Fruit fly (Drosophila melanogaster) whole organism, wandering third instar larva: ENCODE measurements around the gene mRpL16.

Experiments used
- Abd-B ChIP-seq: fragments of >200 bp; optimal IDR thresholded peaks from 2 replicates; lab custom pipeline; 2017; ENCODE audit warnings: missing biosample characterization, missing genetic modification characterization
- CG32264 ChIP-seq: fragments of 200-800 bp; sonication (Bioruptor generic); optimal IDR thresholded peaks from 2 replicates; lab custom pipeline; 2016; ENCODE audit warnings: missing biosample characterization, missing genetic modification characterization
- CG9705 ChIP-seq: fragments of 200-800 bp; sonication (Bioruptor generic); optimal IDR thresholded peaks from 2 replicates; lab custom pipeline; 2018; ENCODE audit warnings: missing biosample characterization, mild to moderate bottlenecking, missing genetic modification characterization
- CrebA ChIP-seq: fragments of 200-800 bp; sonication (Bioruptor generic); optimal IDR thresholded peaks from 2 replicates; lab custom pipeline; 2016; ENCODE audit warnings: missing biosample characterization, mild to moderate bottlenecking, missing genetic modification characterization, borderline replicate concordance
- Dfd ChIP-seq: fragments of >200 bp; optimal IDR thresholded peaks from 2 replicates; lab custom pipeline; 2017; ENCODE audit warnings: missing biosample characterization, missing genetic modification characterization
- Dif ChIP-seq: fragments of 200-275, 200-300 bp; sonication (Bioruptor generic); optimal IDR thresholded peaks from 2 replicates; lab custom pipeline; 2018; ENCODE audit warnings: missing biosample characterization, missing genetic modification characterization; ENCODE audit not compliant: partially characterized antibody
- GATAd ChIP-seq: sonication (Bioruptor generic); optimal IDR thresholded peaks from 2 replicates; lab custom pipeline; 2016; ENCODE audit warnings: missing biosample characterization, missing genetic modification characterization
- HLH106 ChIP-seq: fragments of 200-800 bp; optimal IDR thresholded peaks from 3 replicates; lab custom pipeline; 2019; ENCODE audit warnings: missing biosample characterization, mild to moderate bottlenecking, missing genetic modification characterization, moderate library complexity
- Hnf4 ChIP-seq: fragments of 200-800 bp; sonication (Bioruptor generic); optimal IDR thresholded peaks from 2 replicates; lab custom pipeline; 2016; ENCODE audit warnings: missing biosample characterization, mild to moderate bottlenecking, missing genetic modification characterization
- Hr78 ChIP-seq: fragments of >200 bp; optimal IDR thresholded peaks from 2 replicates; lab custom pipeline; 2017; ENCODE audit warnings: missing biosample characterization, missing genetic modification characterization
- Hr83 ChIP-seq: fragments of 200-300 bp; sonication (Bioruptor generic); optimal IDR thresholded peaks from 2 replicates; lab custom pipeline; 2016; ENCODE audit warnings: missing biosample characterization, mild to moderate bottlenecking, missing genetic modification characterization, moderate library complexity; ENCODE audit not compliant: poor library complexity, severe bottlenecking
- Jra ChIP-seq: sonication (Bioruptor generic); optimal IDR thresholded peaks from 2 replicates; lab custom pipeline; 2016; ENCODE audit warnings: missing biosample characterization, missing genetic modification characterization
- Mio ChIP-seq: sonication (Bioruptor generic); optimal IDR thresholded peaks from 2 replicates; lab custom pipeline; 2016; ENCODE audit warnings: missing biosample characterization, missing genetic modification characterization
- Myc ChIP-seq: fragments of >200 bp; optimal IDR thresholded peaks from 2 replicates; lab custom pipeline; 2017
- N ChIP-seq: fragments of >200 bp; optimal IDR thresholded peaks from 2 replicates; lab custom pipeline; 2018; ENCODE audit warnings: missing biosample characterization, missing external identifiers, missing genetic modification characterization
- OdsH ChIP-seq: fragments of 200-800 bp; sonication (Bioruptor generic); optimal IDR thresholded peaks from 2 replicates; lab custom pipeline; 2016; ENCODE audit warnings: missing biosample characterization, mild to moderate bottlenecking, missing genetic modification characterization
- Rel ChIP-seq, 2 experiments: fragments of 200-800 bp; sonication (Bioruptor generic) in 1 of 2; optimal IDR thresholded peaks; 2 replicates in 1 of 2; 3 replicates in 1 of 2; lab custom pipeline; 2016 to 2019; ENCODE audit warnings: mild to moderate bottlenecking in 2 of 2, missing biosample characterization in 2 of 2, missing genetic modification characterization in 2 of 2, moderate library complexity in 1 of 2
- Sp1 ChIP-seq: fragments of 200-800 bp; sonication (Bioruptor generic); optimal IDR thresholded peaks from 3 replicates; lab custom pipeline; 2019; ENCODE audit warnings: missing biosample characterization, mild to moderate bottlenecking, missing genetic modification characterization, moderate library complexity
- Vsx2 ChIP-seq: fragments of 200-300, 225-300 bp; sonication (Bioruptor generic); optimal IDR thresholded peaks from 2 replicates; lab custom pipeline; 2018; ENCODE audit warnings: missing biosample characterization, missing genetic modification characterization; ENCODE audit not compliant: partially characterized antibody
- br ChIP-seq: fragments of 200-800 bp; sonication (Bioruptor generic); optimal IDR thresholded peaks from 2 replicates; lab custom pipeline; 2016; ENCODE audit warnings: missing biosample characterization, missing genetic modification characterization
- brk ChIP-seq: fragments of 200-800 bp; sonication (Bioruptor generic); optimal IDR thresholded peaks from 2 replicates; lab custom pipeline; 2016; ENCODE audit warnings: missing biosample characterization, mild to moderate bottlenecking, missing genetic modification characterization
- dl ChIP-seq, 2 experiments: fragments of 175-275, 200-275 bp in 1 of 2; fragments of 200-275 bp in 1 of 2; sonication (Bioruptor generic); optimal IDR thresholded peaks; lab custom pipeline; 2018; ENCODE audit warnings: mild to moderate bottlenecking in 2 of 2, missing biosample characterization in 2 of 2, missing genetic modification characterization in 2 of 2, moderate library complexity in 2 of 2; ENCODE audit not compliant: partially characterized antibody in 2 of 2, insufficient read depth in 1 of 2
- dmrt93B ChIP-seq: fragments of 200-800 bp; sonication (Bioruptor generic); optimal IDR thresholded peaks from 2 replicates; lab custom pipeline; 2018; ENCODE audit warnings: missing biosample characterization, mild to moderate bottlenecking, missing genetic modification characterization
- ey ChIP-seq: fragments of 200-800 bp; sonication (Bioruptor generic); optimal IDR thresholded peaks from 2 replicates; lab custom pipeline; 2016; ENCODE audit warnings: missing biosample characterization, missing genetic modification characterization
- foxo ChIP-seq, 2 experiments: fragments of 200-800 bp; sonication (Bioruptor generic); optimal IDR thresholded peaks; 2 replicates in 1 of 2; 3 replicates in 1 of 2; lab custom pipeline; 2016 to 2017; ENCODE audit warnings: missing biosample characterization in 2 of 2, missing genetic modification characterization in 2 of 2
- fru ChIP-seq: fragments of 200-800 bp; sonication (Bioruptor generic); optimal IDR thresholded peaks from 3 replicates; lab custom pipeline; 2016; ENCODE audit warnings: missing biosample characterization, mild to moderate bottlenecking, missing genetic modification characterization
- h ChIP-seq: fragments of 200-800 bp; sonication (Bioruptor generic); optimal IDR thresholded peaks from 3 replicates; lab custom pipeline; 2016; ENCODE audit warnings: missing biosample characterization, mild to moderate bottlenecking, missing genetic modification characterization
- jim ChIP-seq: fragments of 175-275, 200-325 bp; sonication (Bioruptor generic); optimal IDR thresholded peaks from 2 replicates; lab custom pipeline; 2016; ENCODE audit warnings: missing biosample characterization, mild to moderate bottlenecking, missing genetic modification characterization
- lola ChIP-seq: fragments of >200 bp; optimal IDR thresholded peaks from 2 replicates; lab custom pipeline; 2017; ENCODE audit warnings: missing biosample characterization, missing genetic modification characterization
- psq ChIP-seq: fragments of 200-800 bp; sonication (Bioruptor generic); optimal IDR thresholded peaks from 3 replicates; lab custom pipeline; 2017; ENCODE audit warnings: missing biosample characterization, mild to moderate bottlenecking, missing genetic modification characterization, moderate library complexity
- rgr ChIP-seq: fragments of 200-800 bp; sonication (Bioruptor generic); optimal IDR thresholded peaks from 3 replicates; lab custom pipeline; 2016; ENCODE audit warnings: missing biosample characterization, mild to moderate bottlenecking, missing genetic modification characterization
- sv ChIP-seq: fragments of 200-800 bp; sonication (Bioruptor generic); optimal IDR thresholded peaks from 3 replicates; lab custom pipeline; 2016; ENCODE audit warnings: missing biosample characterization, missing genetic modification characterization
- tai ChIP-seq: sonication (Bioruptor generic); optimal IDR thresholded peaks from 2 replicates; lab custom pipeline; 2016; ENCODE audit warnings: missing biosample characterization, missing genetic modification characterization
- usp ChIP-seq: fragments of >200 bp; optimal IDR thresholded peaks from 2 replicates; lab custom pipeline; 2017; ENCODE audit warnings: missing biosample characterization, missing genetic modification characterization
- woc ChIP-seq: sonication (Bioruptor generic); optimal IDR thresholded peaks from 2 replicates; lab custom pipeline; 2016; ENCODE audit warnings: missing biosample characterization, mild to moderate bottlenecking, missing genetic modification characterization

mRpL16 gene

dm6 chrX:1880779-1881178, 9.3 kb upstream of the mRpL16 start:
- TF ChIP-seq Mio (GFP tag; lab: Kevin White, UChicago) = no peak
- no peak for TF ChIP-seq CG9705 (GFP tag; lab: Kevin White, UChicago)
- TF ChIP-seq Hr83 (GFP tag; lab: Kevin White, UChicago) = no peak
- no peak for TF ChIP-seq Rel (GFP tag; optimal IDR thresholded peaks at IDR 0.05; lab: Kevin White, UChicago)
- no peak for TF ChIP-seq Rel (tag; optimal IDR thresholded peaks at IDR 0.05; lab: Kevin White, UChicago)
- no peak for TF ChIP-seq br
- TF ChIP-seq, all 38 proteins: peak for 0

dm6 chrX:1893532-1893931, 3.5 kb downstream of the mRpL16 start:
- no peak for TF ChIP-seq usp
- TF ChIP-seq lola (GFP tag; lab: Kevin White, UChicago) = no peak
- no peak for TF ChIP-seq GATAd (GFP tag; lab: Kevin White, UChicago)
- TF ChIP-seq sv (GFP tag; lab: Kevin White, UChicago) = no peak
- TF ChIP-seq N (GFP tag; lab: Kevin White, UChicago) = no peak
- no peak for TF ChIP-seq Abd-B
- no peak for TF ChIP-seq Hnf4 (GFP tag; lab: Kevin White, UChicago)
- no peak for TF ChIP-seq psq (GFP tag; lab: Kevin White, UChicago)

dm6 chrX:1897384-1897783, 7.3 kb downstream of the mRpL16 start:
- TF ChIP-seq ey (GFP tag; lab: Kevin White, UChicago) = peak; percentile 54
- peak in 1 of 2 experiments; percentile 60 for TF ChIP-seq foxo (GFP tag; optimal IDR thresholded peaks at IDR 0.05; lab: Kevin White, UChicago)
- no peak for TF ChIP-seq Hr83 (GFP tag; lab: Kevin White, UChicago)
- no peak for TF ChIP-seq brk (GFP tag; lab: Kevin White, UChicago)
- TF ChIP-seq sv (GFP tag; lab: Kevin White, UChicago) = no peak
- no peak for TF ChIP-seq Myc (lab: Kevin White, UChicago)
- no peak for TF ChIP-seq Vsx2 (GFP tag; lab: Kevin White, UChicago)
- no peak for TF ChIP-seq Mio (GFP tag; lab: Kevin White, UChicago)
- no peak for TF ChIP-seq Rel (GFP tag; optimal IDR thresholded peaks at IDR 0.05; lab: Kevin White, UChicago)
- no peak for TF ChIP-seq Rel (tag; optimal IDR thresholded peaks at IDR 0.05; lab: Kevin White, UChicago)
- peak; percentile 45 for TF ChIP-seq fru
- no peak for TF ChIP-seq rgr (GFP tag; lab: Kevin White, UChicago)
- no peak for TF ChIP-seq GATAd (GFP tag; lab: Kevin White, UChicago)
- no peak for TF ChIP-seq jim (GFP tag; lab: Kevin White, UChicago)
- TF ChIP-seq dmrt93B = no peak
- no peak for TF ChIP-seq N (GFP tag; lab: Kevin White, UChicago)
- TF ChIP-seq CG9705 (GFP tag; lab: Kevin White, UChicago) = no peak
- TF ChIP-seq Hnf4 (GFP tag; lab: Kevin White, UChicago) = no peak
- TF ChIP-seq br = no peak
- TF ChIP-seq Hr78 (GFP tag; lab: Kevin White, UChicago) = no peak
- no peak for TF ChIP-seq psq (GFP tag; lab: Kevin White, UChicago)
- TF ChIP-seq Dfd = no peak
- TF ChIP-seq tai (GFP tag; lab: Kevin White, UChicago) = no peak
- TF ChIP-seq Jra = no peak
- no peak for TF ChIP-seq usp
- no peak for TF ChIP-seq OdsH
- TF ChIP-seq h (GFP tag; lab: Kevin White, UChicago) = peak; percentile 56
- no peak for TF ChIP-seq CrebA
- TF ChIP-seq dl (GFP tag; optimal IDR thresholded peaks at IDR 0.05; lab: Kevin White, UChicago; ENCODE audit: insufficient read depth in 1 of 2, partially characterized antibody in 2 of 2) = no peak
- peak; percentile 43 for TF ChIP-seq Sp1 (GFP tag; lab: Kevin White, UChicago)
- TF ChIP-seq HLH106 (tag; lab: Kevin White, UChicago) = peak; percentile 31
- no peak for TF ChIP-seq CG32264 (GFP tag; lab: Kevin White, UChicago)
- TF ChIP-seq, all 38 proteins: peak for 6

- TF ChIP-seq woc (GFP tag; lab: Kevin White, UChicago) (no peak), Dif (GFP tag; lab: Kevin White, UChicago) (peak; percentile 35), N (GFP tag; lab: Kevin White, UChicago) (peak; percentile 55)
Observed at dm6 chrX:1899445-1900085, 9.5 kb downstream of the mRpL16 start.
